Fruit fly (Drosophila melanogaster) whole organism, embryonic: ENCODE results near the gene CG8119.

ENCODE experiments used
- CG1024 ChIP-seq: fragments of 200-800 bp; sonication (Bioruptor generic); IDR thresholded peaks from 2 replicates; pipeline ENCODE4 v1.3.6; 2022; ENCODE audit warnings: missing biosample characterization, missing genetic modification characterization
- CG10267 ChIP-seq: fragments of 200-800 bp; sonication (Bioruptor generic); optimal IDR thresholded peaks from 2 replicates; lab custom pipeline; 2018; ENCODE audit warnings: missing biosample characterization, mild to moderate bottlenecking, missing genetic modification characterization, moderate library complexity
- CG10366 ChIP-seq: fragments of 200-800 bp; sonication (Bioruptor generic); IDR thresholded peaks from 2 replicates; pipeline ENCODE4 v1.3.6; 2022; ENCODE audit warnings: missing biosample characterization, missing genetic modification characterization
- CG10543 ChIP-seq: fragments of 200-800 bp; sonication (Bioruptor generic); optimal IDR thresholded peaks from 3 replicates; lab custom pipeline; 2017; ENCODE audit warnings: missing biosample characterization, mild to moderate bottlenecking, missing genetic modification characterization, moderate library complexity
- CG10654 ChIP-seq: fragments of 200-800 bp; sonication (Bioruptor generic); optimal IDR thresholded peaks from 2 replicates; lab custom pipeline; 2016; ENCODE audit warnings: missing biosample characterization, missing genetic modification characterization
- CG11093 ChIP-seq: fragments of 200-800 bp; sonication (Bioruptor generic); IDR thresholded peaks from 3 replicates; pipeline ENCODE4 v1.3.6; 2022; ENCODE audit warnings: missing biosample characterization, missing genetic modification characterization
- CG1233 ChIP-seq: fragments of 200-800 bp; sonication (Bioruptor generic); optimal IDR thresholded peaks from 4 replicates; lab custom pipeline; 2018; ENCODE audit warnings: missing biosample characterization, mild to moderate bottlenecking, missing genetic modification characterization
- CG12769 ChIP-seq: fragments of 200-800 bp; sonication (Bioruptor generic); optimal IDR thresholded peaks from 2 replicates; lab custom pipeline; 2019; ENCODE audit warnings: missing biosample characterization, mild to moderate bottlenecking, missing genetic modification characterization, moderate library complexity
- CG12942 ChIP-seq: fragments of 200-800 bp; sonication (Bioruptor generic); optimal IDR thresholded peaks from 3 replicates; lab custom pipeline; 2016; ENCODE audit warnings: missing biosample characterization, missing genetic modification characterization
- CG13775 ChIP-seq: fragments of 200-800 bp; sonication (Bioruptor generic); optimal IDR thresholded peaks from 3 replicates; lab custom pipeline; 2017; ENCODE audit warnings: missing biosample characterization, mild to moderate bottlenecking, missing genetic modification characterization
- CG15479 ChIP-seq: fragments of 200-800 bp; sonication (Bioruptor generic); optimal IDR thresholded peaks from 3 replicates; lab custom pipeline; 2019; ENCODE audit warnings: missing biosample characterization, mild to moderate bottlenecking, missing genetic modification characterization, moderate library complexity
- CG15514 ChIP-seq: fragments of 200-800 bp; sonication (Bioruptor generic); optimal IDR thresholded peaks from 3 replicates; lab custom pipeline; 2017; ENCODE audit warnings: missing biosample characterization, missing genetic modification characterization, mild to moderate bottlenecking, moderate library complexity, missing genetic modification reagents
- CG15696 ChIP-seq: fragments of 200-800 bp; sonication (Bioruptor generic); optimal IDR thresholded peaks from 2 replicates; lab custom pipeline; 2019; ENCODE audit warnings: missing biosample characterization, mild to moderate bottlenecking, missing genetic modification characterization, moderate library complexity
- CG1602 ChIP-seq: fragments of 200-800 bp; sonication (Bioruptor generic); optimal IDR thresholded peaks from 3 replicates; lab custom pipeline; 2016; ENCODE audit warnings: missing biosample characterization, missing genetic modification characterization
- CG18262 ChIP-seq: fragments of 200-800 bp; optimal IDR thresholded peaks from 3 replicates; lab custom pipeline; 2019; ENCODE audit warnings: missing biosample characterization, mild to moderate bottlenecking, missing genetic modification characterization, moderate library complexity
- CG18599 ChIP-seq: fragments of 200-800 bp; sonication (Bioruptor generic); optimal IDR thresholded peaks from 3 replicates; lab custom pipeline; 2017; ENCODE audit warnings: missing biosample characterization, missing genetic modification characterization, mild to moderate bottlenecking, moderate library complexity, missing genetic modification reagents
- CG31224 ChIP-seq: fragments of 200-800 bp; sonication (Bioruptor generic); IDR thresholded peaks from 2 replicates; pipeline ENCODE4 v1.3.6; 2022; ENCODE audit warnings: missing biosample characterization, missing genetic modification characterization
- CG3407 ChIP-seq: fragments of 200-800 bp; sonication (Bioruptor generic); optimal IDR thresholded peaks from 2 replicates; lab custom pipeline; 2018; ENCODE audit warnings: missing biosample characterization, mild to moderate bottlenecking, missing genetic modification characterization
- CG3847 ChIP-seq: fragments of 200-800 bp; sonication (Bioruptor generic); IDR thresholded peaks from 2 replicates; pipeline ENCODE4 v1.3.6; 2022; ENCODE audit warnings: missing biosample characterization, missing genetic modification characterization
- CG6254 ChIP-seq: fragments of 200-800 bp; sonication (Bioruptor generic); optimal IDR thresholded peaks from 3 replicates; lab custom pipeline; 2017; ENCODE audit warnings: mild to moderate bottlenecking, missing biosample characterization, missing genetic modification reagents, missing genetic modification characterization
- CG7963 ChIP-seq: fragments of 200-800 bp; sonication (Bioruptor generic); IDR thresholded peaks from 3 replicates; pipeline ENCODE4 v1.3.6; 2022; ENCODE audit warnings: missing biosample characterization, missing genetic modification characterization; ENCODE audit not compliant: partially characterized antibody
- Chrac-16 ChIP-seq: fragments of 200-800 bp; sonication (Bioruptor generic); optimal IDR thresholded peaks from 3 replicates; lab custom pipeline; 2016; ENCODE audit warnings: missing biosample characterization, missing genetic modification characterization
- D ChIP-seq, 2 experiments: fragments of 200-800 bp in 1 of 2; fragments of >200 bp in 1 of 2; sonication (Bioruptor generic) in 1 of 2; optimal IDR thresholded peaks; 2 replicates in 1 of 2; 3 replicates in 1 of 2; lab custom pipeline; 2017; ENCODE audit warnings: mild to moderate bottlenecking in 1 of 2, missing biosample characterization in 1 of 2, missing genetic modification characterization in 1 of 2, missing genetic modification reagents in 1 of 2
- Dek ChIP-seq: fragments of 200-800 bp; sonication (Bioruptor generic); optimal IDR thresholded peaks from 3 replicates; lab custom pipeline; 2019; ENCODE audit warnings: missing biosample characterization, mild to moderate bottlenecking, missing genetic modification characterization, moderate library complexity
- Dfd ChIP-seq, 2 experiments: fragments of >200 bp; optimal IDR thresholded peaks; 2 replicates each; lab custom pipeline; 2017; ENCODE audit warnings: missing biosample characterization in 2 of 2, missing genetic modification characterization in 2 of 2
- Fer1 ChIP-seq: fragments of 200-800 bp; sonication (Bioruptor generic); optimal IDR thresholded peaks from 2 replicates; lab custom pipeline; 2017; ENCODE audit warnings: missing biosample characterization, mild to moderate bottlenecking, missing genetic modification characterization
- Fer2 ChIP-seq: fragments of 200-800 bp; sonication (Bioruptor generic); optimal IDR thresholded peaks from 2 replicates; lab custom pipeline; 2018; ENCODE audit warnings: missing biosample characterization, mild to moderate bottlenecking, missing genetic modification characterization, moderate library complexity
- Hmr ChIP-seq: fragments of 200-800 bp; sonication (Bioruptor generic); optimal IDR thresholded peaks from 3 replicates; lab custom pipeline; 2017; ENCODE audit warnings: mild to moderate bottlenecking, missing biosample characterization, missing genetic modification reagents, missing genetic modification characterization
- Hr3 ChIP-seq: fragments of 200-800 bp; sonication (Bioruptor generic); optimal IDR thresholded peaks from 3 replicates; lab custom pipeline; 2016; ENCODE audit warnings: missing biosample characterization, missing genetic modification characterization
- Hr51 ChIP-seq, 2 experiments: fragments of 200-800 bp; sonication (Bioruptor generic); optimal IDR thresholded peaks; 2 replicates in 1 of 2; 3 replicates in 1 of 2; lab custom pipeline; 2016 to 2018; ENCODE audit warnings: missing biosample characterization in 2 of 2, missing genetic modification characterization in 2 of 2, mild to moderate bottlenecking in 1 of 2, moderate library complexity in 1 of 2
- Jarid2 ChIP-seq: fragments of 200-800 bp; sonication (Bioruptor generic); optimal IDR thresholded peaks from 3 replicates; lab custom pipeline; 2017; ENCODE audit warnings: mild to moderate bottlenecking, missing biosample characterization, missing genetic modification reagents, missing genetic modification characterization
- Lhr ChIP-seq: fragments of 200-800 bp; sonication (Bioruptor generic); optimal IDR thresholded peaks from 3 replicates; lab custom pipeline; 2017; ENCODE audit warnings: mild to moderate bottlenecking, missing biosample characterization, missing genetic modification reagents, missing genetic modification characterization
- NC2α ChIP-seq: fragments of 200-800 bp; sonication (Bioruptor generic); optimal IDR thresholded peaks from 2 replicates; lab custom pipeline; 2016; ENCODE audit warnings: missing biosample characterization, missing genetic modification characterization
- Xbp1 ChIP-seq: fragments of 200-800 bp; sonication (Bioruptor generic); optimal IDR thresholded peaks from 3 replicates; lab custom pipeline; 2016; ENCODE audit warnings: missing biosample characterization, mild to moderate bottlenecking, missing genetic modification characterization
- ato ChIP-seq: fragments of 200-800 bp; sonication (Bioruptor generic); IDR thresholded peaks from 2 replicates; pipeline ENCODE4 v1.3.6; 2022; ENCODE audit warnings: missing biosample characterization, missing genetic modification characterization; ENCODE audit not compliant: partially characterized antibody
- bab2 ChIP-seq: fragments of 200-800 bp; sonication (Bioruptor generic); optimal IDR thresholded peaks from 2 replicates; lab custom pipeline; 2016; ENCODE audit warnings: missing biosample characterization, missing genetic modification characterization
- ci ChIP-seq: fragments of 200-800 bp; sonication (Bioruptor generic); IDR thresholded peaks from 3 replicates; pipeline ENCODE4 v1.3.6; 2022; ENCODE audit warnings: missing biosample characterization, missing genetic modification characterization
- emc ChIP-seq: fragments of 200-800 bp; sonication (Bioruptor generic); optimal IDR thresholded peaks from 2 replicates; lab custom pipeline; 2016; ENCODE audit warnings: missing biosample characterization, missing genetic modification characterization
- fd102C ChIP-seq: fragments of 200-800 bp; sonication (Bioruptor generic); optimal IDR thresholded peaks from 2 replicates; lab custom pipeline; 2018; ENCODE audit warnings: missing biosample characterization, mild to moderate bottlenecking, missing genetic modification characterization, moderate library complexity
- fu2 ChIP-seq: fragments of 200-800 bp; sonication (Bioruptor generic); optimal IDR thresholded peaks from 2 replicates; lab custom pipeline; 2016; ENCODE audit warnings: missing biosample characterization, missing genetic modification characterization
- kah ChIP-seq: fragments of 200-800 bp; sonication (Bioruptor generic); optimal IDR thresholded peaks from 2 replicates; lab custom pipeline; 2018; ENCODE audit warnings: missing biosample characterization, mild to moderate bottlenecking, missing genetic modification characterization
- otp ChIP-seq: fragments of 200-800 bp; sonication (Bioruptor generic); IDR thresholded peaks from 3 replicates; pipeline ENCODE4, ENCODE4 v1.3.6; 2022; ENCODE audit warnings: missing biosample characterization, missing genetic modification characterization
- pita ChIP-seq: fragments of 200-800 bp; sonication (Bioruptor generic); optimal IDR thresholded peaks from 2 replicates; lab custom pipeline; 2017; ENCODE audit warnings: missing biosample characterization, mild to moderate bottlenecking, missing genetic modification characterization
- pros ChIP-seq: fragments of 200-800 bp; sonication (Bioruptor generic); optimal IDR thresholded peaks from 3 replicates; lab custom pipeline; 2019; ENCODE audit warnings: missing biosample characterization, mild to moderate bottlenecking, missing genetic modification characterization, moderate library complexity
- ranshi ChIP-seq: fragments of 200-800 bp; sonication (Bioruptor generic); IDR thresholded peaks from 2 replicates; pipeline ENCODE4 v1.3.6; 2022; ENCODE audit warnings: missing biosample characterization, missing genetic modification characterization
- ro ChIP-seq: fragments of 200-800 bp; sonication (Bioruptor generic); IDR thresholded peaks from 2 replicates; pipeline ENCODE4 v1.3.6; 2022; ENCODE audit warnings: missing biosample characterization, missing genetic modification characterization
- salm ChIP-seq: fragments of 200-800 bp; sonication (Bioruptor generic); optimal IDR thresholded peaks from 2 replicates; lab custom pipeline; 2018; ENCODE audit warnings: missing biosample characterization, mild to moderate bottlenecking, missing genetic modification characterization
- sima ChIP-seq: fragments of 200-800 bp; sonication (Bioruptor generic); optimal IDR thresholded peaks from 2 replicates; lab custom pipeline; 2016; ENCODE audit warnings: missing biosample characterization, missing genetic modification characterization
- z ChIP-seq: fragments of 200-800 bp; sonication (Bioruptor generic); IDR thresholded peaks from 3 replicates; pipeline ENCODE4 v1.3.6; 2022; ENCODE audit warnings: missing biosample characterization, missing genetic modification characterization

Gene CG8119

dm6 chrX:15671026-15671563, 8.7 kb downstream of the CG8119 start, which contains the start of gene CG15646 (continued):
- TF ChIP-seq CG10366 (GFP tag; lab: Robert Waterston, UW) (no peak), CG31224 (GFP tag; lab: Robert Waterston, UW) (no peak), Lhr (GFP tag; lab: Kevin White, UChicago) (peak; percentile 43), CG1233 (peak; percentile 77), CG7963 (GFP tag; lab: Robert Waterston, UW) (peak; percentile 50; the same call in 1 of the 3 replicates), Xbp1 (GFP tag; lab: Kevin White, UChicago) (peak; percentile 48), Hr51 (GFP tag; optimal IDR thresholded peaks at IDR 0.05; lab: Kevin White, UChicago) (peak in 1 of 2 experiments; percentile 59), CG11093 (GFP tag; lab: Robert Waterston, UW) (0 out of 3 replicates have a peak, but pooled peaks have one; percentile 44), Fer1 (no peak), Hmr (peak; percentile 29), kah (peak; percentile 21), pita (GFP tag; lab: Kevin White, UChicago) (no peak), CG6254 (GFP tag; lab: Kevin White, UChicago) (peak; percentile 57), CG15514 (GFP tag; lab: Kevin White, UChicago) (no peak), Hr3 (GFP tag; lab: Kevin White, UChicago) (peak; percentile 65), z (GFP tag; lab: Robert Waterston, UW) (no peak), pros (GFP tag; lab: Kevin White, UChicago) (peak; percentile 61), CG3407 (GFP tag; lab: Kevin White, UChicago) (peak; percentile 60), CG3847 (GFP tag; lab: Robert Waterston, UW) (no peak), ro (GFP tag; lab: Robert Waterston, UW) (no peak), ato (GFP tag; lab: Robert Waterston, UW) (no peak), CG18262 (tag; lab: Kevin White, UChicago) (peak; percentile 95), CG10654 (GFP tag; lab: Kevin White, UChicago) (peak; percentile 65), otp (GFP tag; lab: Robert Waterston, UW) (no peak), CG10267 (peak; percentile 89), sima (GFP tag; lab: Kevin White, UChicago) (no peak), CG13775 (GFP tag; lab: Kevin White, UChicago) (peak; percentile 76), CG1602 (GFP tag; lab: Kevin White, UChicago) (peak; percentile 70), ranshi (GFP tag; lab: Robert Waterston, UW) (peak; percentile 32; the same call in 1 of the 2 replicates), D (optimal IDR thresholded peaks at IDR 0.05; lab: Kevin White, UChicago) (no peak), D (GFP tag; optimal IDR thresholded peaks at IDR 0.05; lab: Kevin White, UChicago) (peak; percentile 70), ci (peak; percentile 51; the same call in 1 of the 3 replicates), Jarid2 (GFP tag; lab: Kevin White, UChicago) (peak; percentile 25), NC2α (no peak), CG15479 (GFP tag; lab: Kevin White, UChicago) (peak; percentile 58), emc (no peak), Fer2 (tag; lab: Kevin White, UChicago) (no peak), CG10543 (GFP tag; lab: Kevin White, UChicago) (no peak), CG12942 (GFP tag; lab: Kevin White, UChicago) (no peak), Dek (no peak), fd102C (GFP tag; lab: Kevin White, UChicago) (peak; percentile 74), fu2 (GFP tag; lab: Kevin White, UChicago) (no peak), CG18599 (GFP tag; lab: Kevin White, UChicago) (peak; percentile 48), bab2 (GFP tag; lab: Kevin White, UChicago) (no peak), salm (tag; lab: Kevin White, UChicago) (peak; percentile 49), Dfd (GFP tag; optimal IDR thresholded peaks at IDR 0.05; lab: Kevin White, UChicago) (no peak), CG1024 (GFP tag; lab: Robert Waterston, UW) (no peak), Chrac-16 (GFP tag; lab: Kevin White, UChicago) (peak; percentile 70), CG15696 (tag; lab: Kevin White, UChicago) (peak; percentile 95), CG12769 (tag; lab: Kevin White, UChicago) (no peak)
